Worm (Caenorhabditis elegans) whole organism, L1 larva: Measurements from ENCODE around the gene srbc-7.
A peak's percentile ranks its signal among the peaks of the same experiment; 100 is the strongest.

Experiments
- C04F5.9 ChIP-seq: sonication (generic microtip); optimal IDR thresholded peaks from 2 replicates; lab custom pipeline; 2016; ENCODE audit warnings: missing genetic modification characterization, missing compliant biosample characterization
- C16A3.4 ChIP-seq: fragments of 150-350 bp; optimal IDR thresholded peaks from 2 replicates; lab custom pipeline; 2014; ENCODE audit warnings: missing biosample characterization, missing genetic modification characterization
- aly-2 ChIP-seq: fragments of 150-350 bp; optimal IDR thresholded peaks from 2 replicates; lab custom pipeline; 2014; ENCODE audit warnings: missing biosample characterization, missing genetic modification characterization
- ceh-63 ChIP-seq: fragments of 200-800 bp; sonication (Bioruptor generic); optimal IDR thresholded peaks from 2 replicates; lab custom pipeline; 2018; ENCODE audit warnings: mild to moderate bottlenecking, missing genetic modification characterization, missing compliant biosample characterization
- ceh-82 ChIP-seq, 3 experiments: fragments of 150-350 bp in 1 of 3; sonication (generic microtip) in 2 of 3; optimal IDR thresholded peaks; 2 replicates each; lab custom pipeline; 2014 to 2017; ENCODE audit warnings: missing biosample characterization in 3 of 3, missing genetic modification characterization in 3 of 3
- ceh-88 ChIP-seq: fragments of 200-800 bp; sonication (Bioruptor generic); IDR thresholded peaks from 2 replicates; pipeline ENCODE4 v1.3.6; 2022; ENCODE audit warnings: missing genetic modification characterization, missing compliant biosample characterization
- efl-1 ChIP-seq, 4 experiments: fragments of 150-350 bp; optimal IDR thresholded peaks in 3 of 4; peaks in 1 of 4; 1 replicate in 1 of 4; 2 replicates in 3 of 4; lab custom pipeline; 2014; ENCODE audit warnings: missing biosample characterization in 2 of 4, missing genetic modification characterization in 2 of 4, missing genetic modification reagents in 2 of 4
- efl-3 ChIP-seq: fragments of 200-800 bp; sonication (Bioruptor generic); optimal IDR thresholded peaks from 2 replicates; lab custom pipeline; 2018; ENCODE audit warnings: mild to moderate bottlenecking, missing genetic modification characterization, missing compliant biosample characterization
- egl-27 ChIP-seq, 2 experiments: fragments of 150-350 bp in 1 of 2; sonication (generic microtip); optimal IDR thresholded peaks; 3 replicates each; lab custom pipeline; 2017 to 2018; ENCODE audit warnings: missing biosample characterization in 2 of 2, missing genetic modification characterization in 2 of 2, missing genetic modification reagents in 2 of 2
- elt-2 ChIP-seq: sonication (generic microtip); optimal IDR thresholded peaks from 2 replicates; lab custom pipeline; 2016; ENCODE audit warnings: missing genetic modification characterization, mild to moderate bottlenecking, inconsistent platforms, missing compliant biosample characterization, missing genetic modification reagents
- ets-5 ChIP-seq: fragments of 200-800 bp; sonication (Bioruptor generic); IDR thresholded peaks from 2 replicates; pipeline ENCODE4 v1.3.6; 2022; ENCODE audit warnings: missing genetic modification characterization, missing compliant biosample characterization
- fkh-8 ChIP-seq: sonication (generic microtip); optimal IDR thresholded peaks from 2 replicates; lab custom pipeline; 2016; ENCODE audit warnings: mild to moderate bottlenecking, missing genetic modification characterization, missing compliant biosample characterization
- fos-1 ChIP-seq: fragments of 150-350 bp; optimal IDR thresholded peaks from 2 replicates; lab custom pipeline; 2014; ENCODE audit warnings: missing biosample characterization, missing genetic modification characterization
- lin-39 ChIP-seq: fragments of 150-350 bp; optimal IDR thresholded peaks from 2 replicates; lab custom pipeline; 2014; ENCODE audit warnings: missing biosample characterization, missing genetic modification reagents, missing genetic modification characterization
- lir-3 ChIP-seq: sonication (generic microtip); optimal IDR thresholded peaks from 2 replicates; lab custom pipeline; 2016; ENCODE audit warnings: mild to moderate bottlenecking, missing genetic modification characterization, moderate library complexity, missing compliant biosample characterization; ENCODE audit not compliant: poor library complexity
- lsy-2 ChIP-seq, 2 experiments: fragments of 150-350 bp; optimal IDR thresholded peaks; 2 replicates each; lab custom pipeline; 2014; ENCODE audit warnings: missing biosample characterization in 2 of 2, missing genetic modification characterization in 2 of 2
- mab-9 ChIP-seq: fragments of 200-800 bp; sonication (Bioruptor generic); IDR thresholded peaks from 2 replicates; pipeline ENCODE4 v1.3.6; 2022; ENCODE audit warnings: missing genetic modification reagents, missing genetic modification characterization, missing compliant biosample characterization
- mef-2 ChIP-seq: fragments of 150-350 bp; optimal IDR thresholded peaks from 2 replicates; lab custom pipeline; 2014; ENCODE audit warnings: missing biosample characterization, missing genetic modification characterization
- mep-1 ChIP-seq: fragments of 150-350 bp; optimal IDR thresholded peaks from 2 replicates; lab custom pipeline; 2014; ENCODE audit warnings: missing biosample characterization, missing genetic modification characterization
- nhr-11 ChIP-seq: fragments of 150-350 bp; optimal IDR thresholded peaks from 2 replicates; lab custom pipeline; 2014; ENCODE audit warnings: missing biosample characterization, missing genetic modification characterization
- nhr-12 ChIP-seq: sonication (generic microtip); optimal IDR thresholded peaks from 2 replicates; lab custom pipeline; 2017; ENCODE audit warnings: missing biosample characterization, missing genetic modification characterization
- nhr-20 ChIP-seq: sonication (generic microtip); optimal IDR thresholded peaks from 2 replicates; lab custom pipeline; 2016; ENCODE audit warnings: mild to moderate bottlenecking, missing genetic modification characterization, missing compliant biosample characterization
- nhr-237 ChIP-seq: fragments of 150-350 bp; optimal IDR thresholded peaks from 2 replicates; lab custom pipeline; 2014; ENCODE audit warnings: missing biosample characterization, missing genetic modification characterization
- nhr-28 ChIP-seq: fragments of 150-350 bp; optimal IDR thresholded peaks from 2 replicates; lab custom pipeline; 2014; ENCODE audit warnings: missing biosample characterization, missing genetic modification characterization
- nhr-90 ChIP-seq: sonication (generic microtip); optimal IDR thresholded peaks from 2 replicates; lab custom pipeline; 2016; ENCODE audit warnings: mild to moderate bottlenecking, missing genetic modification characterization, missing compliant biosample characterization; ENCODE audit not compliant: poor library complexity
- pag-3 ChIP-seq: sonication (generic microtip); optimal IDR thresholded peaks from 2 replicates; lab custom pipeline; 2017; ENCODE audit warnings: missing genetic modification characterization, mild to moderate bottlenecking, missing compliant biosample characterization, antibody characterized with exemption, borderline replicate concordance; ENCODE audit not compliant: insufficient read depth
- pax-3 ChIP-seq: fragments of 200-800 bp; sonication (Bioruptor generic); optimal IDR thresholded peaks from 2 replicates; lab custom pipeline; 2018; ENCODE audit warnings: mild to moderate bottlenecking, missing genetic modification characterization, moderate library complexity, missing compliant biosample characterization
- snpc-4 ChIP-seq: fragments of 150-350 bp; optimal IDR thresholded peaks from 2 replicates; lab custom pipeline; 2014; ENCODE audit warnings: missing biosample characterization, missing genetic modification characterization
- sox-4 ChIP-seq: sonication (generic microtip); optimal IDR thresholded peaks from 2 replicates; lab custom pipeline; 2016; ENCODE audit warnings: missing genetic modification characterization, missing compliant biosample characterization
- sptf-1 ChIP-seq: fragments of 150-350 bp; optimal IDR thresholded peaks from 2 replicates; lab custom pipeline; 2014; ENCODE audit warnings: missing biosample characterization, missing genetic modification characterization
- unc-30 ChIP-seq: sonication (generic microtip); optimal IDR thresholded peaks from 2 replicates; lab custom pipeline; 2017; ENCODE audit warnings: missing biosample characterization, missing genetic modification characterization
- unc-86 ChIP-seq: sonication (generic microtip); optimal IDR thresholded peaks from 2 replicates; lab custom pipeline; 2016; ENCODE audit warnings: missing genetic modification characterization, missing compliant biosample characterization
- xbp-1 ChIP-seq: sonication (generic microtip); optimal IDR thresholded peaks from 2 replicates; lab custom pipeline; 2016; ENCODE audit warnings: missing genetic modification characterization, missing compliant biosample characterization
- ztf-11 ChIP-seq, 2 experiments: sonication (generic microtip); optimal IDR thresholded peaks; 2 replicates each; lab custom pipeline; 2016 to 2017; ENCODE audit warnings: missing genetic modification characterization in 2 of 2, missing biosample characterization in 1 of 2, missing compliant biosample characterization in 1 of 2

srbc-7 gene

DNA sequence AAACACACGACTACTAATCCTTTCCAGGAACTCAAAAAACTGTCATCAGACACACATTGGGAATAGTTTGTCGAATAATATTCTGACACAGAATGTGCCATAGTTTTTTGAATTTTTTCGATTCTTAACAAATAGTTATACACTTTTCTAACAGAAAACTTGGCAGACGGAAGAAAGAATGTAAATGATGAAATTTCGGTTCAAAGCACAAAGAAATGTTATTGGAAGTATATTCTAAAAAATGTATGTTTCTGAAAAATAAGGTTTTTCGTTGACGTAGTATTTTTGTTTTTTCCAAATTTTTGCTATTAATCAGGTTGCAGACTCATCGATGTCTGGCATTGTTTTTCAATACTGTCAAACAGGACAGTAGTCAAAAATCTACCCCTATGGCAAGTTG, 26.5 kb downstream of the srbc-7 start, which contains the start of gene srh-92:
Gene srh-92, minus strand, starts transcription at position 101 of the 400 bp plus-strand sequence.
- TF ChIP-seq efl-3 (GFP tag; lab: Kevin White, UChicago) (no peak), fos-1 (tag; lab: Kevin White, UChicago) (no peak), ztf-11 (tag; optimal IDR thresholded peaks at IDR 0.05; lab: Kevin White, UChicago) (no peak), unc-86 (tag; lab: Kevin White, UChicago) (no peak), snpc-4 (tag; lab: Kevin White, UChicago) (no peak), elt-2 (tag; lab: Kevin White, UChicago) (no peak), pax-3 (tag; lab: Kevin White, UChicago) (no peak), efl-1 (optimal IDR thresholded peaks at IDR 0.05; lab: Kevin White, UChicago) (no peak), efl-1 (GFP tag; optimal IDR thresholded peaks at IDR 0.05 in 1 of 2; lab: Kevin White, UChicago) (no peak), sptf-1 (tag; lab: Kevin White, UChicago) (no peak), lin-39 (no peak), egl-27 (tag; optimal IDR thresholded peaks at IDR 0.05; lab: Kevin White, UChicago) (no peak), C16A3.4 (tag; lab: Kevin White, UChicago) (no peak), nhr-237 (tag; lab: Kevin White, UChicago) (no peak), mep-1 (tag; lab: Kevin White, UChicago) (no peak), aly-2 (tag; lab: Kevin White, UChicago) (no peak), ceh-88 (no peak), nhr-11 (tag; lab: Kevin White, UChicago) (no peak), sox-4 (tag; lab: Kevin White, UChicago) (no peak)

DNA sequence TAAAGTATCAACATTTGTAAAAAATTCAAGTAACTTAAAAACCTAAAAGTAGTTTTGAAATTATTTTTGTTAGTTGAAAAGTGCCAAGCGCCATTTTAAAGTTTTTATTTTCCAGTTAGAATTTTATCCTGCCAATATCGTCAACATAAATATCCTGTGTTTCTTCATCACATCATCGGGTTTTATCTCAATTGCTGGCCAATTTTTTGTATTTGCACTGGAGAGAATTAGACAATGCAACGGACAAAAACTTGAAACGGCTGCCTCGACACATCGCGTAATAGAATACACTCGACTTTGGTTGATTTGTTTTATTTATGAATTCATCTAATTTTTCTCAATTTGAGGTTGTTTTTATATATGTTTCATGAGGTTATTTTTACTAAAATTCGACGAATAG, 32.4 kb downstream of the srbc-7 start, which contains the start of gene F25E5.2:
Gene F25E5.2, plus strand, starts transcription at position 301 of the 400 bp plus-strand sequence.
- no peak for TF ChIP-seq unc-30 (tag; lab: Kevin White, UChicago)
- no peak for TF ChIP-seq fkh-8 (tag; lab: Kevin White, UChicago)
- TF ChIP-seq mab-9 (GFP tag; lab: Robert Waterston, UW) = no peak
- no peak for TF ChIP-seq ceh-82 (tag; optimal IDR thresholded peaks at IDR 0.05; lab: Kevin White, UChicago)
- TF ChIP-seq nhr-12 (tag; lab: Kevin White, UChicago) = no peak
- TF ChIP-seq pag-3 (tag; lab: Kevin White, UChicago) = no peak
- TF ChIP-seq nhr-90 (tag; lab: Kevin White, UChicago) = no peak
- TF ChIP-seq lir-3 (tag; lab: Kevin White, UChicago) = no peak
- no peak for TF ChIP-seq xbp-1 (tag; lab: Kevin White, UChicago)
- TF ChIP-seq C04F5.9 = no peak
- TF ChIP-seq mef-2 = no peak
- TF ChIP-seq lsy-2 (tag; optimal IDR thresholded peaks at IDR 0.05; lab: Kevin White, UChicago) = no peak

ce11 chrV:7454236-7454635, 33.2 kb downstream of the srbc-7 start, which contains the start of gene try-8:
Gene try-8, minus strand, starts transcription at chrV:7454336.
- TF ChIP-seq mef-2 (no peak), fos-1 (tag; lab: Kevin White, UChicago) (no peak), C16A3.4 (tag; lab: Kevin White, UChicago) (no peak), ets-5 (GFP tag; lab: Robert Waterston, UW) (no peak), nhr-237 (tag; lab: Kevin White, UChicago) (no peak), C04F5.9 (no peak), nhr-20 (tag; lab: Kevin White, UChicago) (no peak), ceh-63 (GFP tag; lab: Kevin White, UChicago) (no peak), nhr-28 (tag; lab: Kevin White, UChicago) (no peak), ztf-11 (tag; optimal IDR thresholded peaks at IDR 0.05; lab: Kevin White, UChicago) (no peak)
- TF ChIP-seq, all 84 proteins: peak for 0

ce11 chrV:7451421-7451820, 36.0 kb downstream of the srbc-7 start, which contains the start of gene try-11:
Gene try-11, plus strand, starts transcription at chrV:7451721.
- TF ChIP-seq efl-1 (optimal IDR thresholded peaks at IDR 0.05; lab: Kevin White, UChicago) = no peak
- TF ChIP-seq efl-1 (GFP tag; optimal IDR thresholded peaks at IDR 0.05 in 1 of 2; lab: Kevin White, UChicago) = peak in 1 of 2 experiments; percentile 24
- no peak for TF ChIP-seq nhr-90 (tag; lab: Kevin White, UChicago)
